Fruit fly (Drosophila melanogaster) whole organism, embryonic: ENCODE results near the gene CG2652.

Experiments
- Bgb ChIP-seq: fragments of 200-800 bp; sonication (Bioruptor generic); IDR thresholded peaks from 2 replicates; pipeline ENCODE4 v1.3.6; 2022; ENCODE audit warnings: missing biosample characterization, missing genetic modification characterization; ENCODE audit not compliant: partially characterized antibody
- CG13287 ChIP-seq: fragments of 200-800 bp; sonication (Bioruptor generic); IDR thresholded peaks from 2 replicates; pipeline ENCODE4 v1.3.6; 2022; ENCODE audit warnings: missing biosample characterization, missing genetic modification characterization; ENCODE audit not compliant: partially characterized antibody
- CG13424 ChIP-seq: fragments of 200-800 bp; sonication (Bioruptor generic); optimal IDR thresholded peaks from 2 replicates; lab custom pipeline; 2019; ENCODE audit warnings: missing biosample characterization, mild to moderate bottlenecking, missing genetic modification characterization, moderate library complexity
- CG13624 ChIP-seq: fragments of 200-800 bp; sonication (Bioruptor generic); optimal IDR thresholded peaks from 2 replicates; lab custom pipeline; 2016; ENCODE audit warnings: missing biosample characterization, missing genetic modification characterization
- CG14965 ChIP-seq: fragments of 200-800 bp; sonication (Bioruptor generic); optimal IDR thresholded peaks from 2 replicates; lab custom pipeline; 2016; ENCODE audit warnings: missing biosample characterization, missing genetic modification characterization, borderline replicate concordance
- CG16815 ChIP-seq: fragments of 200-800 bp; sonication (Bioruptor generic); optimal IDR thresholded peaks from 3 replicates; lab custom pipeline; 2017; ENCODE audit warnings: missing biosample characterization, mild to moderate bottlenecking, missing genetic modification characterization
- CG16863 ChIP-seq: fragments of 200-800 bp; sonication (Bioruptor generic); optimal IDR thresholded peaks from 3 replicates; lab custom pipeline; 2016; ENCODE audit warnings: missing biosample characterization, missing genetic modification characterization
- CG17328 ChIP-seq: fragments of 200-800 bp; sonication (Bioruptor generic); IDR thresholded peaks from 2 replicates; pipeline ENCODE4 v1.3.6; 2022; ENCODE audit warnings: missing biosample characterization, missing genetic modification characterization
- CG17359 ChIP-seq: fragments of 200-800 bp; sonication (Bioruptor generic); optimal IDR thresholded peaks from 3 replicates; lab custom pipeline; 2018; ENCODE audit warnings: missing biosample characterization, mild to moderate bottlenecking, missing genetic modification characterization, moderate library complexity
- CG17361 ChIP-seq: fragments of 200-800 bp; sonication (Bioruptor generic); IDR thresholded peaks from 3 replicates; pipeline ENCODE4 v1.3.6; 2022; ENCODE audit warnings: missing biosample characterization, missing genetic modification characterization
- CG1832 ChIP-seq: fragments of 200-800 bp; sonication (Bioruptor generic); optimal IDR thresholded peaks from 2 replicates; lab custom pipeline; 2017; ENCODE audit warnings: missing biosample characterization, mild to moderate bottlenecking, missing genetic modification characterization, inconsistent platforms
- CG18599 ChIP-seq: fragments of 200-800 bp; sonication (Bioruptor generic); optimal IDR thresholded peaks from 3 replicates; lab custom pipeline; 2017; ENCODE audit warnings: missing biosample characterization, missing genetic modification characterization, mild to moderate bottlenecking, moderate library complexity, missing genetic modification reagents
- CG30403 ChIP-seq: fragments of 200-800 bp; sonication (Bioruptor generic); optimal IDR thresholded peaks from 3 replicates; lab custom pipeline; 2016; ENCODE audit warnings: missing biosample characterization, missing genetic modification characterization
- CG4282 ChIP-seq: fragments of 200-800 bp; sonication (Bioruptor generic); optimal IDR thresholded peaks from 2 replicates; lab custom pipeline; 2016; ENCODE audit warnings: missing biosample characterization, missing genetic modification characterization
- CG43689 ChIP-seq: fragments of 200-800 bp; sonication (Bioruptor generic); IDR thresholded peaks from 2 replicates; pipeline ENCODE4 v1.3.6; 2022; ENCODE audit warnings: missing biosample characterization, missing genetic modification characterization
- CG4730 ChIP-seq: fragments of 200-800 bp; sonication (Bioruptor generic); IDR thresholded peaks from 2 replicates; pipeline ENCODE4 v1.3.6; 2022; ENCODE audit warnings: missing biosample characterization, missing genetic modification characterization
- CG5245 ChIP-seq: fragments of 200-800 bp; sonication (Bioruptor generic); optimal IDR thresholded peaks from 3 replicates; lab custom pipeline; 2016; ENCODE audit warnings: missing biosample characterization, missing genetic modification characterization
- CG6175 ChIP-seq: fragments of 200-800 bp; sonication (Bioruptor generic); IDR thresholded peaks from 3 replicates; pipeline ENCODE4 v1.3.6; 2022; ENCODE audit warnings: missing biosample characterization, missing genetic modification characterization
- CG6791 ChIP-seq: fragments of 200-800 bp; sonication (Bioruptor generic); IDR thresholded peaks from 3 replicates; pipeline ENCODE4 v1.3.6; 2022; ENCODE audit warnings: missing biosample characterization, missing genetic modification characterization; ENCODE audit not compliant: partially characterized antibody
- CG6854 ChIP-seq: fragments of 200-800 bp; sonication (Bioruptor generic); optimal IDR thresholded peaks from 3 replicates; lab custom pipeline; 2017; ENCODE audit warnings: missing biosample characterization, mild to moderate bottlenecking, missing genetic modification characterization
- CG8478 ChIP-seq: fragments of >200 bp; optimal IDR thresholded peaks from 2 replicates; lab custom pipeline; 2018
- CG9727 ChIP-seq: fragments of 200-800 bp; sonication (Bioruptor generic); optimal IDR thresholded peaks from 3 replicates; lab custom pipeline; 2017; ENCODE audit warnings: missing biosample characterization, mild to moderate bottlenecking, missing genetic modification characterization
- CkIIα-i1 ChIP-seq: fragments of 200-800 bp; sonication (Bioruptor generic); IDR thresholded peaks from 2 replicates; pipeline ENCODE4 v1.3.6; 2022; ENCODE audit warnings: missing biosample characterization, missing genetic modification characterization
- Doc3 ChIP-seq: fragments of 200-800 bp; sonication (Bioruptor generic); IDR thresholded peaks from 3 replicates; pipeline ENCODE4 v1.3.6; 2022; ENCODE audit warnings: missing biosample characterization, missing genetic modification characterization; ENCODE audit not compliant: partially characterized antibody
- Dref ChIP-seq: fragments of 200-800 bp; sonication (Bioruptor generic); IDR thresholded peaks from 2 replicates; pipeline ENCODE4 v1.3.6; 2022; ENCODE audit warnings: missing biosample characterization, missing genetic modification characterization
- E2f1 ChIP-seq: fragments of 200-800 bp; sonication (Bioruptor generic); IDR thresholded peaks from 2 replicates; pipeline ENCODE4 v1.3.6; 2022; ENCODE audit warnings: missing biosample characterization, missing genetic modification characterization
- HLH54F ChIP-seq: fragments of 200-800 bp; sonication (Bioruptor generic); optimal IDR thresholded peaks from 3 replicates; lab custom pipeline; 2016; ENCODE audit warnings: missing biosample characterization, missing genetic modification characterization
- Mad ChIP-seq: fragments of 200-800 bp; sonication (Bioruptor generic); optimal IDR thresholded peaks from 2 replicates; lab custom pipeline; 2016; ENCODE audit warnings: missing biosample characterization, missing genetic modification characterization
- Mes4 ChIP-seq: fragments of 200-800 bp; sonication (Bioruptor generic); optimal IDR thresholded peaks from 2 replicates; lab custom pipeline; 2016; ENCODE audit warnings: missing biosample characterization, missing genetic modification characterization
- NfI ChIP-seq: fragments of 200-800 bp; sonication (Bioruptor generic); optimal IDR thresholded peaks from 3 replicates; lab custom pipeline; 2018; ENCODE audit warnings: missing biosample characterization, mild to moderate bottlenecking, missing genetic modification characterization, moderate library complexity
- Stat92E ChIP-seq, 3 experiments: fragments of >200 bp in 2 of 3; fragments of 200-800 bp in 1 of 3; sonication (Bioruptor generic) in 1 of 3; optimal IDR thresholded peaks; 2 replicates each; lab custom pipeline; 2017 to 2019; ENCODE audit warnings: missing biosample characterization in 3 of 3, missing genetic modification characterization in 3 of 3, mild to moderate bottlenecking in 1 of 3, moderate library complexity in 1 of 3
- TFAM ChIP-seq: fragments of 200-800 bp; sonication (Bioruptor generic); optimal IDR thresholded peaks from 2 replicates; lab custom pipeline; 2017; ENCODE audit warnings: missing biosample characterization, missing genetic modification characterization, inconsistent platforms
- Xrp1 ChIP-seq: fragments of 200-800 bp; sonication (Bioruptor generic); IDR thresholded peaks from 2 replicates; pipeline ENCODE4 v1.3.6; 2022; ENCODE audit warnings: missing biosample characterization, missing genetic modification characterization
- ato ChIP-seq: fragments of 200-800 bp; sonication (Bioruptor generic); IDR thresholded peaks from 2 replicates; pipeline ENCODE4 v1.3.6; 2022; ENCODE audit warnings: missing biosample characterization, missing genetic modification characterization; ENCODE audit not compliant: partially characterized antibody
- bbx ChIP-seq: fragments of 200-800 bp; sonication (Bioruptor generic); IDR thresholded peaks from 2 replicates; pipeline ENCODE4 v1.3.6; 2022; ENCODE audit warnings: missing biosample characterization, missing genetic modification characterization; ENCODE audit not compliant: partially characterized antibody
- bcd ChIP-seq: fragments of 200-800 bp; sonication (Bioruptor generic); optimal IDR thresholded peaks from 2 replicates; lab custom pipeline; 2017; ENCODE audit warnings: missing biosample characterization, mild to moderate bottlenecking, missing genetic modification characterization
- cwo ChIP-seq: fragments of 200-800 bp; sonication (Bioruptor generic); optimal IDR thresholded peaks from 3 replicates; lab custom pipeline; 2017; ENCODE audit warnings: missing biosample characterization, missing genetic modification characterization, mild to moderate bottlenecking, moderate library complexity, missing genetic modification reagents
- dpn ChIP-seq, 2 experiments: fragments of 200-800 bp; sonication (Bioruptor generic); optimal IDR thresholded peaks; 3 replicates each; lab custom pipeline; 2016; ENCODE audit warnings: missing biosample characterization in 2 of 2, missing genetic modification characterization in 2 of 2
- grn ChIP-seq: fragments of 200-800 bp; sonication (Bioruptor generic); optimal IDR thresholded peaks from 3 replicates; lab custom pipeline; 2017; ENCODE audit warnings: missing biosample characterization, missing genetic modification characterization
- jigr1 ChIP-seq: fragments of 200-800 bp; sonication (Bioruptor generic); IDR thresholded peaks from 3 replicates; pipeline ENCODE4 v1.3.6; 2022; ENCODE audit warnings: missing biosample characterization, missing genetic modification characterization
- lbe ChIP-seq: fragments of 200-800 bp; sonication (Bioruptor generic); optimal IDR thresholded peaks from 2 replicates; lab custom pipeline; 2016; ENCODE audit warnings: missing biosample characterization, mild to moderate bottlenecking, missing genetic modification characterization
- maf-S ChIP-seq: fragments of 200-800 bp; sonication (Bioruptor generic); optimal IDR thresholded peaks from 2 replicates; lab custom pipeline; 2016; ENCODE audit warnings: missing biosample characterization, missing genetic modification characterization
- nom ChIP-seq: fragments of 200-800 bp; sonication (Bioruptor generic); optimal IDR thresholded peaks from 2 replicates; lab custom pipeline; 2017; ENCODE audit warnings: missing biosample characterization, missing genetic modification characterization, mild to moderate bottlenecking, moderate library complexity, missing genetic modification reagents
- pnt ChIP-seq: fragments of 200-800 bp; sonication (Bioruptor generic); optimal IDR thresholded peaks from 3 replicates; lab custom pipeline; 2016; ENCODE audit warnings: missing biosample characterization, missing genetic modification characterization
- row ChIP-seq: fragments of 200-800 bp; sonication (Bioruptor generic); IDR thresholded peaks from 3 replicates; pipeline ENCODE4 v1.3.6; 2022; ENCODE audit warnings: missing biosample characterization, missing genetic modification characterization
- slou ChIP-seq: fragments of 200-800 bp; sonication (Bioruptor generic); optimal IDR thresholded peaks from 3 replicates; lab custom pipeline; 2016; ENCODE audit warnings: missing biosample characterization, missing genetic modification characterization
- slp2 ChIP-seq: fragments of 200-800 bp; sonication (Bioruptor generic); optimal IDR thresholded peaks from 2 replicates; lab custom pipeline; 2016; ENCODE audit warnings: missing biosample characterization, missing genetic modification characterization
- sna ChIP-seq: fragments of 200-800 bp; sonication (Bioruptor generic); IDR thresholded peaks from 2 replicates; pipeline ENCODE4 v1.3.6; 2022; ENCODE audit warnings: missing biosample characterization, missing genetic modification characterization; ENCODE audit not compliant: partially characterized antibody
- sr ChIP-seq: fragments of 200-800 bp; sonication (Bioruptor generic); IDR thresholded peaks from 3 replicates; pipeline ENCODE4 v1.3.6; 2022; ENCODE audit warnings: missing biosample characterization, missing genetic modification characterization
- vnd ChIP-seq: fragments of 200-800 bp; sonication (Bioruptor generic); IDR thresholded peaks from 3 replicates; pipeline ENCODE4 v1.3.6; 2022; ENCODE audit warnings: missing biosample characterization, missing genetic modification characterization; ENCODE audit not compliant: partially characterized antibody
- yki ChIP-seq: fragments of >200 bp; optimal IDR thresholded peaks from 3 replicates; lab custom pipeline; 2018

The CG2652 gene

DNA sequence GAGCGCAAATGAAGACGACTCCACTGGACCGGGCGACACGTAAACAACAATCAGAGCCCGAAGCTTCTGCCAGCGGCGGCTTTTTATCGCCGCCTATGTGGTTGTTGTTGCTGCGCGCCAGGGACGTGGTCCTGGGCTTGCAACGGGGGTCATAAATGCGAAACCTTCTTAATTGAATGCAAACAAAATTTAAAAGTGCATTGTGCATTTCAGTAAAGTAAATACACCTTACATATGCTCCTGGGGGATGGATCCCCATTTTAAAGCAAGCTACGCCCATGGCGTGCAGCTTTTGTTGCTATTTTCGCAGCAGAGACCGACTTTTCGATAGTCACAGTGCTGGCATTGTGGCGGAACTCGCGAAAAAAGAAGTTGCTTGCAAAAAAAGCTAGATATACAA is 21.0 kb upstream of the CG2652 start, which contains the start of gene Ugalt (continued):
- TF ChIP-seq row (GFP tag; lab: Robert Waterston, UW) = peak; percentile 100
- TF ChIP-seq Stat92E (GFP tag; optimal IDR thresholded peaks at IDR 0.05; lab: Kevin White, UChicago) = peak in 1 of 3 experiments; percentile 99
- no peak for TF ChIP-seq vnd (GFP tag; lab: Robert Waterston, UW)
- TF ChIP-seq CG17359 (tag; lab: Kevin White, UChicago) = peak; percentile 100
- TF ChIP-seq HLH54F (GFP tag; lab: Kevin White, UChicago) = peak; percentile 100
- TF ChIP-seq CG14965 (GFP tag; lab: Kevin White, UChicago) = peak; percentile 96
- peak; percentile 100 for TF ChIP-seq pnt (GFP tag; lab: Kevin White, UChicago)
- TF ChIP-seq CG9727 (GFP tag; lab: Kevin White, UChicago) = peak; percentile 100
- TF ChIP-seq grn (GFP tag; lab: Kevin White, UChicago) = peak; percentile 99
- TF ChIP-seq slp2 = peak; percentile 100
- peak; percentile 100 for TF ChIP-seq CG30403 (GFP tag; lab: Kevin White, UChicago)
- TF ChIP-seq nom (GFP tag; lab: Kevin White, UChicago) = peak; percentile 100
- peak; percentile 100 for TF ChIP-seq Mad (GFP tag; lab: Kevin White, UChicago)
- peak; percentile 98 for TF ChIP-seq TFAM (GFP tag; lab: Kevin White, UChicago)
- peak; percentile 100 for TF ChIP-seq jigr1 (GFP tag; lab: Robert Waterston, UW)
- TF ChIP-seq maf-S (GFP tag; lab: Kevin White, UChicago) = peak; percentile 100
- TF ChIP-seq CG17328 (GFP tag; lab: Robert Waterston, UW) = peak; percentile 100
- peak; percentile 100 for TF ChIP-seq Xrp1 (GFP tag; lab: Robert Waterston, UW)
- TF ChIP-seq NfI (GFP tag; lab: Kevin White, UChicago) = peak; percentile 100
- TF ChIP-seq Dref (GFP tag; lab: Robert Waterston, UW) = peak; percentile 70
- no peak for TF ChIP-seq yki
- peak; percentile 100 for TF ChIP-seq CG17361 (GFP tag; lab: Robert Waterston, UW)
- peak; percentile 100 for TF ChIP-seq CG4282
- peak; percentile 100 for TF ChIP-seq bcd (GFP tag; lab: Kevin White, UChicago)
- TF ChIP-seq CG6854 (GFP tag; lab: Kevin White, UChicago) = peak; percentile 100
- peak; percentile 100 for TF ChIP-seq cwo (GFP tag; lab: Kevin White, UChicago)
- peak; percentile 100 for TF ChIP-seq CG18599
- peak; percentile 100 for TF ChIP-seq CG16863 (GFP tag; lab: Kevin White, UChicago)
- TF ChIP-seq CG8478 = no peak
- no peak for TF ChIP-seq Doc3 (GFP tag; lab: Robert Waterston, UW)
- TF ChIP-seq bbx (GFP tag; lab: Robert Waterston, UW) = peak; percentile 51
- no peak for TF ChIP-seq sna (GFP tag; lab: Robert Waterston, UW)
- TF ChIP-seq sr (GFP tag; lab: Robert Waterston, UW) = peak; percentile 100
- TF ChIP-seq CG13624 = peak; percentile 100
- peak; percentile 100 for TF ChIP-seq CG5245
- TF ChIP-seq Mes4 (GFP tag; lab: Kevin White, UChicago) = peak; percentile 100
- TF ChIP-seq Bgb (GFP tag; lab: Robert Waterston, UW) = peak; percentile 50
- TF ChIP-seq CG1832 (GFP tag; lab: Kevin White, UChicago) = peak; percentile 80
- TF ChIP-seq E2f1 = peak; percentile 100
- TF ChIP-seq CG6175 = peak; percentile 100
- peak; percentile 100 for TF ChIP-seq CkIIα-i1 (GFP tag; lab: Robert Waterston, UW)
- peak; percentile 100 for TF ChIP-seq dpn (GFP tag; optimal IDR thresholded peaks at IDR 0.05; lab: Kevin White, UChicago)
- TF ChIP-seq CG43689 (GFP tag; lab: Robert Waterston, UW) = peak; percentile 100
- peak; percentile 99 for TF ChIP-seq lbe (GFP tag; lab: Kevin White, UChicago)
- peak; percentile 100 for TF ChIP-seq slou
- TF ChIP-seq CG6791 = peak; percentile 35; the same call in 1 of the 3 replicates
- TF ChIP-seq CG13424 = peak; percentile 100
- TF ChIP-seq CG13287 = peak; percentile 71
- peak; percentile 100 for TF ChIP-seq CG4730 (GFP tag; lab: Robert Waterston, UW)
- TF ChIP-seq ato (GFP tag; lab: Robert Waterston, UW) = no peak
- peak; percentile 100 for TF ChIP-seq CG16815
